Worm (Caenorhabditis elegans) whole organism, L4 larva: ENCODE data around the gene vps-50.

ENCODE experiments used
- F10B5.3 ChIP-seq: sonication (generic microtip); optimal IDR thresholded peaks from 2 replicates; lab custom pipeline; 2016; ENCODE audit warnings: mild to moderate bottlenecking, missing genetic modification characterization, missing compliant biosample characterization
- F44E2.7 ChIP-seq: fragments of 200-800 bp; sonication (Bioruptor generic); IDR thresholded peaks from 2 replicates; pipeline ENCODE4 v2.1.2; 2022; ENCODE audit warnings: missing genetic modification characterization, missing compliant biosample characterization
- F49E8.2 ChIP-seq: sonication (generic microtip); optimal IDR thresholded peaks from 2 replicates; lab custom pipeline; 2016; ENCODE audit warnings: missing compliant biosample characterization, mild to moderate bottlenecking, missing genetic modification characterization, borderline replicate concordance
- R02D3.7 ChIP-seq: fragments of 150-350 bp; sonication (generic microtip); optimal IDR thresholded peaks from 3 replicates; lab custom pipeline; 2014; ENCODE audit warnings: missing biosample characterization, missing genetic modification characterization
- T26A8.4 ChIP-seq: fragments of 200-800 bp; sonication (Bioruptor generic); IDR thresholded peaks from 2 replicates; pipeline ENCODE4 v1.3.6; 2022; ENCODE audit warnings: missing genetic modification characterization, missing compliant biosample characterization
- Y105C5A.15 ChIP-seq: fragments of 200-800 bp; sonication (Bioruptor generic); IDR thresholded peaks from 2 replicates; pipeline ENCODE4 v1.3.6; 2022; ENCODE audit warnings: missing genetic modification characterization, missing compliant biosample characterization
- Y75B8A.6 ChIP-seq: fragments of 200-800 bp; sonication (Bioruptor generic); IDR thresholded peaks from 2 replicates; pipeline ENCODE4 v1.3.6; 2022; ENCODE audit warnings: missing genetic modification reagents, missing genetic modification characterization, missing compliant biosample characterization
- ZK546.5 ChIP-seq, 2 experiments: sonication (generic microtip); optimal IDR thresholded peaks; 2 replicates each; lab custom pipeline; 2017; ENCODE audit warnings: missing biosample characterization in 2 of 2, missing genetic modification characterization in 2 of 2
- aha-1 ChIP-seq: fragments of 150-350 bp; peaks from one replicate; lab custom pipeline; 2014; ENCODE audit warnings: missing biosample characterization, missing genetic modification characterization
- ama-1 ChIP-seq: fragments of 150-350 bp; optimal IDR thresholded peaks from 2 replicates; lab custom pipeline; 2014; ENCODE audit warnings: inconsistent platforms, mixed read lengths
- arid-1 ChIP-seq: fragments of 200-800 bp; sonication (Bioruptor generic); conservative IDR thresholded peaks from 2 replicates; pipeline ENCODE4 v1.3.6; 2022; ENCODE audit warnings: missing genetic modification reagents, missing genetic modification characterization, missing compliant biosample characterization
- ceh-44 ChIP-seq: fragments of 200-800 bp; sonication (Bioruptor generic); IDR thresholded peaks from 2 replicates; pipeline ENCODE4 v1.3.6; 2022; ENCODE audit warnings: missing genetic modification reagents, missing genetic modification characterization, missing compliant biosample characterization
- ceh-62 ChIP-seq: sonication (generic microtip); optimal IDR thresholded peaks from 2 replicates; lab custom pipeline; 2017; ENCODE audit warnings: missing biosample characterization, missing genetic modification characterization
- ceh-82 ChIP-seq: sonication (generic microtip); optimal IDR thresholded peaks from 2 replicates; lab custom pipeline; 2017; ENCODE audit warnings: missing biosample characterization, missing genetic modification characterization
- ces-1 ChIP-seq: fragments of 150-350 bp; sonication (generic microtip); optimal IDR thresholded peaks from 4 replicates; lab custom pipeline; 2014; ENCODE audit warnings: missing biosample characterization, missing genetic modification reagents, missing genetic modification characterization
- daf-12 ChIP-seq: fragments of 150-350 bp; optimal IDR thresholded peaks from 2 replicates; lab custom pipeline; 2014; ENCODE audit warnings: missing biosample characterization, missing genetic modification reagents, missing genetic modification characterization
- daf-16 ChIP-seq, 3 experiments: sonication (generic microtip); optimal IDR thresholded peaks; 2 replicates each; lab custom pipeline; 2016 to 2017; ENCODE audit warnings: missing genetic modification characterization in 3 of 3, missing genetic modification reagents in 3 of 3, mild to moderate bottlenecking in 2 of 3, missing compliant biosample characterization in 2 of 3, missing biosample characterization in 1 of 3, moderate library complexity in 1 of 3
- daf-19 ChIP-seq: fragments of 200-800 bp; sonication (Bioruptor generic); conservative IDR thresholded peaks from 2 replicates; pipeline ENCODE4 v1.3.6; 2022; ENCODE audit warnings: missing genetic modification characterization, missing compliant biosample characterization
- daf-8 ChIP-seq: fragments of 200-800 bp; sonication (Bioruptor generic); IDR thresholded peaks from 2 replicates; pipeline ENCODE4 v1.3.6; 2022; ENCODE audit warnings: missing genetic modification characterization, missing compliant biosample characterization
- dmd-6 ChIP-seq: fragments of 200-800 bp; sonication (Bioruptor generic); IDR thresholded peaks from 2 replicates; pipeline ENCODE4 v1.3.6; 2022; ENCODE audit warnings: missing genetic modification reagents, missing genetic modification characterization, missing compliant biosample characterization
- dmd-8 ChIP-seq: fragments of 200-800 bp; sonication (Bioruptor generic); IDR thresholded peaks from 2 replicates; pipeline ENCODE4 v1.3.6; 2022; ENCODE audit warnings: missing genetic modification characterization, missing compliant biosample characterization
- dve-1 ChIP-seq: sonication (generic microtip); optimal IDR thresholded peaks from 2 replicates; lab custom pipeline; 2017; ENCODE audit warnings: antibody characterized with exemption, mild to moderate bottlenecking, missing genetic modification characterization, missing compliant biosample characterization; ENCODE audit not compliant: insufficient read depth
- egl-27 ChIP-seq: sonication (generic microtip); optimal IDR thresholded peaks from 3 replicates; lab custom pipeline; 2017; ENCODE audit warnings: missing biosample characterization, missing genetic modification reagents, missing genetic modification characterization
- gei-8 ChIP-seq: fragments of 200-800 bp; sonication (Bioruptor generic); optimal IDR thresholded peaks from 2 replicates; lab custom pipeline; 2018; ENCODE audit warnings: mild to moderate bottlenecking, missing genetic modification characterization, missing compliant biosample characterization
- hlh-11 ChIP-seq: fragments of 200-800 bp; sonication (Bioruptor generic); optimal IDR thresholded peaks from 2 replicates; lab custom pipeline; 2018; ENCODE audit warnings: mild to moderate bottlenecking, missing genetic modification characterization, missing compliant biosample characterization
- hlh-30 ChIP-seq: sonication (generic microtip); optimal IDR thresholded peaks from 2 replicates; lab custom pipeline; 2017; ENCODE audit warnings: antibody characterized with exemption, mild to moderate bottlenecking, missing genetic modification characterization, missing compliant biosample characterization; ENCODE audit not compliant: insufficient read depth
- hmg-1.1 ChIP-seq: fragments of 200-800 bp; sonication (Bioruptor generic); IDR thresholded peaks from 2 replicates; pipeline ENCODE4 v1.3.6; 2022; ENCODE audit warnings: missing genetic modification reagents, missing genetic modification characterization, missing compliant biosample characterization
- lim-7 ChIP-seq: fragments of 200-800 bp; sonication (Bioruptor generic); IDR thresholded peaks from 2 replicates; pipeline ENCODE4 v1.3.6; 2022; ENCODE audit warnings: missing genetic modification characterization, missing compliant biosample characterization
- lin-1 ChIP-seq: fragments of 200-800 bp; sonication (Bioruptor generic); IDR thresholded peaks from 2 replicates; pipeline ENCODE4 v1.3.6; 2022; ENCODE audit warnings: missing genetic modification reagents, missing genetic modification characterization, missing compliant biosample characterization
- lin-15B ChIP-seq: fragments of 150-350 bp; sonication (generic microtip); optimal IDR thresholded peaks from 3 replicates; lab custom pipeline; 2014; ENCODE audit warnings: missing biosample characterization, missing genetic modification characterization
- lin-38 ChIP-seq: fragments of 200-800 bp; sonication (Bioruptor generic); IDR thresholded peaks from 2 replicates; pipeline ENCODE4 v1.3.6; 2022; ENCODE audit warnings: missing genetic modification reagents, missing genetic modification characterization, missing compliant biosample characterization
- lir-3 ChIP-seq: sonication (generic microtip); optimal IDR thresholded peaks from 2 replicates; lab custom pipeline; 2016; ENCODE audit warnings: mild to moderate bottlenecking, missing genetic modification characterization, missing compliant biosample characterization
- madf-5 ChIP-seq, 2 experiments: fragments of 200-800 bp; sonication (Bioruptor generic); IDR thresholded peaks; 2 replicates each; pipeline ENCODE4 v1.3.6; 2022; ENCODE audit warnings: missing compliant biosample characterization in 2 of 2, missing genetic modification characterization in 2 of 2
- madf-9 ChIP-seq: fragments of 200-800 bp; sonication (Bioruptor generic); conservative IDR thresholded peaks from 2 replicates; pipeline ENCODE4 v1.3.6; 2022; ENCODE audit warnings: missing genetic modification reagents, missing genetic modification characterization, missing compliant biosample characterization
- mxl-3 ChIP-seq: fragments of 200-800 bp; sonication (Bioruptor generic); optimal IDR thresholded peaks from 2 replicates; lab custom pipeline; 2018; ENCODE audit warnings: mild to moderate bottlenecking, missing genetic modification characterization, missing compliant biosample characterization
- nhr-10 ChIP-seq: fragments of 150-350 bp; optimal IDR thresholded peaks from 2 replicates; lab custom pipeline; 2014; ENCODE audit warnings: missing biosample characterization, missing genetic modification characterization
- nhr-237 ChIP-seq: sonication (generic microtip); optimal IDR thresholded peaks from 2 replicates; lab custom pipeline; 2017; ENCODE audit warnings: missing biosample characterization, missing genetic modification characterization
- nhr-28 ChIP-seq: fragments of 150-350 bp; optimal IDR thresholded peaks from 2 replicates; lab custom pipeline; 2014; ENCODE audit warnings: missing biosample characterization, missing genetic modification characterization
- nhr-41 ChIP-seq: fragments of 200-800 bp; sonication (Bioruptor generic); IDR thresholded peaks from 2 replicates; pipeline ENCODE4 v1.3.6; 2022; ENCODE audit warnings: missing genetic modification reagents, missing genetic modification characterization, missing compliant biosample characterization
- nhr-42 ChIP-seq: fragments of 200-800 bp; sonication (Bioruptor generic); IDR thresholded peaks from 2 replicates; pipeline ENCODE4 v1.3.6; 2022; ENCODE audit warnings: missing genetic modification characterization, missing compliant biosample characterization
- nhr-6 ChIP-seq: fragments of 150-350 bp; optimal IDR thresholded peaks from 2 replicates; lab custom pipeline; 2014; ENCODE audit warnings: missing biosample characterization, missing genetic modification characterization
- php-3 ChIP-seq: fragments of 200-800 bp; sonication (Bioruptor generic); IDR thresholded peaks from 2 replicates; pipeline ENCODE4 v1.3.6; 2022; ENCODE audit warnings: missing genetic modification reagents, missing genetic modification characterization, missing compliant biosample characterization
- pqm-1 ChIP-seq: sonication (generic microtip); optimal IDR thresholded peaks from 2 replicates; lab custom pipeline; 2017; ENCODE audit warnings: missing biosample characterization, missing genetic modification characterization
- saeg-2 ChIP-seq: fragments of 200-800 bp; sonication (Bioruptor generic); IDR thresholded peaks from 2 replicates; pipeline ENCODE4 v1.3.6; 2022; ENCODE audit warnings: missing genetic modification reagents, missing genetic modification characterization, missing compliant biosample characterization
- sdz-12 ChIP-seq: fragments of 200-800 bp; sonication (Bioruptor generic); optimal IDR thresholded peaks from 2 replicates; lab custom pipeline; 2018; ENCODE audit warnings: mild to moderate bottlenecking, missing genetic modification characterization, missing compliant biosample characterization
- snpc-1.2 ChIP-seq: fragments of 200-800 bp; sonication (Bioruptor generic); IDR thresholded peaks from 2 replicates; pipeline ENCODE4 v1.3.6; 2022; ENCODE audit warnings: missing genetic modification reagents, missing genetic modification characterization, missing compliant biosample characterization
- spr-1 ChIP-seq: sonication (generic microtip); optimal IDR thresholded peaks from 2 replicates; lab custom pipeline; 2016; ENCODE audit warnings: mild to moderate bottlenecking, missing genetic modification characterization, missing compliant biosample characterization
- spr-3 ChIP-seq: fragments of 200-800 bp; sonication (Bioruptor generic); optimal IDR thresholded peaks from 2 replicates; lab custom pipeline; 2018; ENCODE audit warnings: mild to moderate bottlenecking, missing genetic modification characterization, missing compliant biosample characterization
- vab-7 ChIP-seq: fragments of 200-800 bp; sonication (Bioruptor generic); IDR thresholded peaks from 2 replicates; pipeline ENCODE4 v1.3.6; 2022; ENCODE audit warnings: missing genetic modification reagents, missing genetic modification characterization, missing compliant biosample characterization
- zfp-2 ChIP-seq: sonication (generic microtip); optimal IDR thresholded peaks from 2 replicates; lab custom pipeline; 2016; ENCODE audit warnings: mild to moderate bottlenecking, missing genetic modification characterization, missing compliant biosample characterization
- zip-2 ChIP-seq: fragments of 150-350 bp; optimal IDR thresholded peaks from 2 replicates; lab custom pipeline; 2014; ENCODE audit warnings: missing biosample characterization, missing genetic modification characterization
- ztf-11 ChIP-seq: fragments of 150-350 bp; optimal IDR thresholded peaks from 2 replicates; lab custom pipeline; 2014; ENCODE audit warnings: missing biosample characterization, missing genetic modification characterization

Gene vps-50

ce11 chrIII:10822494-10823113 lies 46.4 kb upstream of the vps-50 start (continued):
- TF ChIP-seq ZK546.5 (tag; optimal IDR thresholded peaks at IDR 0.05; lab: Kevin White, UChicago) (no peak), ztf-11 (tag; lab: Kevin White, UChicago) (no peak), aha-1 (tag; lab: Kevin White, UChicago) (no peak), nhr-42 (GFP tag; lab: Robert Waterston, UW) (no peak), F44E2.7 (GFP tag; lab: Robert Waterston, UW) (no peak), F10B5.3 (tag; lab: Kevin White, UChicago) (no peak), madf-9 (GFP tag; lab: Robert Waterston, UW) (no peak), arid-1 (GFP tag; lab: Robert Waterston, UW) (no peak), hmg-1.1 (GFP tag; lab: Robert Waterston, UW) (no peak), zfp-2 (no peak), dmd-8 (GFP tag; lab: Robert Waterston, UW) (no peak), zip-2 (tag; lab: Kevin White, UChicago) (no peak), spr-3 (GFP tag; lab: Kevin White, UChicago) (no peak), R02D3.7 (no peak), ceh-82 (no peak), Y105C5A.15 (no peak), lin-1 (GFP tag; lab: Robert Waterston, UW) (peak; percentile 33; the same call in 1 of the 2 replicates), lir-3 (tag; lab: Kevin White, UChicago) (no peak), vab-7 (no peak), nhr-6 (tag; lab: Kevin White, UChicago) (no peak), saeg-2 (GFP tag; lab: Robert Waterston, UW) (no peak), egl-27 (tag; lab: Kevin White, UChicago) (no peak), spr-1 (no peak), nhr-41 (GFP tag; lab: Robert Waterston, UW) (no peak), nhr-10 (tag; lab: Kevin White, UChicago) (no peak), lim-7 (GFP tag; lab: Robert Waterston, UW) (no peak), ceh-62 (tag; lab: Kevin White, UChicago) (no peak), T26A8.4 (GFP tag; lab: Robert Waterston, UW) (no peak), dmd-6 (GFP tag; lab: Robert Waterston, UW) (peak; percentile 82), madf-5 (GFP tag; IDR thresholded peaks at IDR 0.05; lab: Robert Waterston, UW) (no peak), daf-16 (GFP tag; optimal IDR thresholded peaks at IDR 0.05; lab: Kevin White, UChicago) (peak in 1 of 2 experiments; percentile 45), daf-16 (tag; optimal IDR thresholded peaks at IDR 0.05; lab: Kevin White, UChicago) (peak; percentile 88), lin-15B (tag; lab: Kevin White, UChicago) (no peak), daf-19 (GFP tag; lab: Robert Waterston, UW) (no peak), hlh-30 (tag; lab: Kevin White, UChicago) (peak; percentile 78), mxl-3 (GFP tag; lab: Kevin White, UChicago) (no peak), dve-1 (tag; lab: Kevin White, UChicago) (peak; percentile 96), daf-12 (tag; lab: Kevin White, UChicago) (no peak), php-3 (GFP tag; lab: Robert Waterston, UW) (peak; percentile 94), nhr-28 (tag; lab: Kevin White, UChicago) (peak; percentile 69), ces-1 (GFP tag; lab: Kevin White, UChicago) (no peak), sdz-12 (GFP tag; lab: Kevin White, UChicago) (no peak), pqm-1 (peak; percentile 62), ama-1 (lab: Kevin White, UChicago) (no peak), lin-38 (GFP tag; lab: Robert Waterston, UW) (no peak), hlh-11 (tag; lab: Kevin White, UChicago) (peak; percentile 82), gei-8 (GFP tag; lab: Kevin White, UChicago) (no peak), daf-8 (GFP tag; lab: Robert Waterston, UW) (no peak), Y75B8A.6 (GFP tag; lab: Robert Waterston, UW) (no peak), ceh-44 (no peak), nhr-237 (no peak), F49E8.2 (tag; lab: Kevin White, UChicago) (no peak), snpc-1.2 (GFP tag; lab: Robert Waterston, UW) (no peak)
